Worm (Caenorhabditis elegans) whole organism, midembryonic: ENCODE results near the gene W02A2.5.

Experiments
- T22C8.4 ChIP-seq: fragments of 200-800 bp; sonication (Bioruptor generic); IDR thresholded peaks from 2 replicates; pipeline ENCODE4 v1.3.6; 2022; ENCODE audit warnings: missing genetic modification characterization, missing compliant biosample characterization
- cog-1 ChIP-seq: sonication (generic microtip); optimal IDR thresholded peaks from 2 replicates; lab custom pipeline; 2016; ENCODE audit warnings: missing genetic modification characterization, missing compliant biosample characterization
- flt-1 ChIP-seq: fragments of 200-800 bp; sonication (Bioruptor generic); IDR thresholded peaks from 2 replicates; pipeline ENCODE4 v1.3.6; 2022; ENCODE audit warnings: missing genetic modification characterization, missing compliant biosample characterization
- klf-2 ChIP-seq: fragments of 200-800 bp; sonication (Bioruptor generic); conservative IDR thresholded peaks from 2 replicates; pipeline ENCODE4 v1.3.6; 2022; ENCODE audit warnings: missing genetic modification reagents, missing genetic modification characterization, missing compliant biosample characterization
- ref-1 ChIP-seq: fragments of 200-800 bp; sonication (Bioruptor generic); conservative IDR thresholded peaks from 2 replicates; pipeline ENCODE4 v1.3.6; 2022; ENCODE audit warnings: missing genetic modification reagents, missing genetic modification characterization, missing compliant biosample characterization
- tab-1 ChIP-seq: fragments of 200-800 bp; sonication (Bioruptor generic); IDR thresholded peaks from 2 replicates; pipeline ENCODE4 v1.3.6; 2022; ENCODE audit warnings: missing genetic modification characterization, missing compliant biosample characterization
- ztf-23 ChIP-seq: fragments of 200-800 bp; sonication (Bioruptor generic); IDR thresholded peaks from 2 replicates; pipeline ENCODE4 v1.3.6; 2022; ENCODE audit warnings: missing genetic modification reagents, missing genetic modification characterization, missing compliant biosample characterization
- ztf-29 ChIP-seq: fragments of 200-800 bp; sonication (Bioruptor generic); IDR thresholded peaks from 2 replicates; pipeline ENCODE4 v1.3.6; 2022; ENCODE audit warnings: missing genetic modification reagents, missing genetic modification characterization, missing compliant biosample characterization

DNA sequence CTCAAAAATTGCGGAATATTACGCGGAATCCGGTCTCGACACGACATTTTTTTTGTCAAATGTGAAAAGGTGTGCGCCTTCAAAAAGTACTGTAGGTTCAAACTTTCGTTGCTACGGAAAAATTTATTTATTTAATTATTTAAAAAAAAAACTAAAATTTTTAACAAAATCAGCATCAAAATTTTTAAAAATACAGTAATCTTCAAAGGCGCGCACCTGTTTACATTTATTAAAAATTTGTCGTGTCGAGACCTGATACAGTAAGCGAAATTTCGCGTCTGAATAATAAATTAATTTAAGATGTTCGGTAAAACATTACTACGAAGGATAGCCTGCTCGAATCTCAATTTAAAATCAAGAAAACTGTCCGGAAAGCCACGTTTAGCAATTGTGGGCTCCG is 29.0 kb downstream of the W02A2.5 start, which contains the start of gene Y62E10A.6:
- TF ChIP-seq ref-1 (GFP tag; lab: Robert Waterston, UW) (no peak), tab-1 (GFP tag; lab: Robert Waterston, UW) (no peak), klf-2 (GFP tag; lab: Robert Waterston, UW) (no peak), flt-1 (no peak), ztf-29 (GFP tag; lab: Robert Waterston, UW) (no peak), ztf-23 (GFP tag; lab: Robert Waterston, UW) (no peak), T22C8.4 (GFP tag; lab: Robert Waterston, UW) (no peak), cog-1 (tag; lab: Kevin White, UChicago) (no peak)
